Fruit fly (Drosophila melanogaster) whole organism, prepupa: Measurements from ENCODE around the gene red.

Experiments used
- CG34406 ChIP-seq: fragments of 200-800 bp; sonication (Bioruptor generic); optimal IDR thresholded peaks from 3 replicates; lab custom pipeline; 2016; ENCODE audit warnings: missing biosample characterization, missing genetic modification characterization
- CG6276 ChIP-seq: fragments of 200-800 bp; sonication (Bioruptor generic); optimal IDR thresholded peaks from 2 replicates; lab custom pipeline; 2017; ENCODE audit warnings: missing biosample characterization, mild to moderate bottlenecking, missing genetic modification characterization
- CG6792 ChIP-seq: fragments of 200-800 bp; sonication (Bioruptor generic); optimal IDR thresholded peaks from 3 replicates; lab custom pipeline; 2016; ENCODE audit warnings: missing biosample characterization, missing genetic modification characterization
- CG7368 ChIP-seq: fragments of 200-800 bp; sonication (Bioruptor generic); optimal IDR thresholded peaks from 3 replicates; lab custom pipeline; 2016; ENCODE audit warnings: missing biosample characterization, missing genetic modification characterization
- CG9139 ChIP-seq: fragments of 200-800 bp; sonication (Bioruptor generic); optimal IDR thresholded peaks from 3 replicates; lab custom pipeline; 2017; ENCODE audit warnings: missing biosample characterization, mild to moderate bottlenecking, missing genetic modification characterization
- Eip78C ChIP-seq: fragments of 200-800 bp; sonication (Bioruptor generic); peaks from one replicate; lab custom pipeline; 2016; ENCODE audit warnings: missing biosample characterization, missing genetic modification characterization
- Ets96B ChIP-seq: fragments of 200-800 bp; optimal IDR thresholded peaks from 2 replicates; lab custom pipeline; 2019; ENCODE audit warnings: missing biosample characterization, mild to moderate bottlenecking, missing genetic modification characterization, moderate library complexity
- Gug ChIP-seq: fragments of 200-800 bp; sonication (Bioruptor generic); IDR thresholded peaks from 2 replicates; pipeline ENCODE4 v1.3.6; 2022; ENCODE audit warnings: missing biosample characterization, missing genetic modification characterization
- Hr38 ChIP-seq: sonication (Bioruptor generic); optimal IDR thresholded peaks from 2 replicates; lab custom pipeline; 2016; ENCODE audit warnings: missing biosample characterization, missing genetic modification characterization
- Lpt ChIP-seq: fragments of 200-800 bp; sonication (Bioruptor generic); optimal IDR thresholded peaks from 3 replicates; lab custom pipeline; 2016; ENCODE audit warnings: missing biosample characterization, missing genetic modification characterization
- Met ChIP-seq: fragments of 200-800 bp; sonication (Bioruptor generic); optimal IDR thresholded peaks from 3 replicates; lab custom pipeline; 2016; ENCODE audit warnings: missing biosample characterization, missing genetic modification characterization
- Sox102F ChIP-seq: fragments of 200-800 bp; sonication (Bioruptor generic); optimal IDR thresholded peaks from 2 replicates; lab custom pipeline; 2016; ENCODE audit warnings: missing biosample characterization, mild to moderate bottlenecking, missing genetic modification characterization
- net ChIP-seq: fragments of 200-800 bp; sonication (Bioruptor generic); optimal IDR thresholded peaks from 3 replicates; lab custom pipeline; 2016; ENCODE audit warnings: missing biosample characterization, missing genetic modification characterization
- svp ChIP-seq: fragments of 200-800 bp; sonication (Bioruptor generic); peaks from one replicate; lab custom pipeline; 2016; ENCODE audit warnings: missing biosample characterization, missing genetic modification characterization
- topi ChIP-seq: fragments of 200-800 bp; sonication (Bioruptor generic); optimal IDR thresholded peaks from 3 replicates; lab custom pipeline; 2016; ENCODE audit warnings: missing biosample characterization, missing genetic modification characterization

The red gene

DNA sequence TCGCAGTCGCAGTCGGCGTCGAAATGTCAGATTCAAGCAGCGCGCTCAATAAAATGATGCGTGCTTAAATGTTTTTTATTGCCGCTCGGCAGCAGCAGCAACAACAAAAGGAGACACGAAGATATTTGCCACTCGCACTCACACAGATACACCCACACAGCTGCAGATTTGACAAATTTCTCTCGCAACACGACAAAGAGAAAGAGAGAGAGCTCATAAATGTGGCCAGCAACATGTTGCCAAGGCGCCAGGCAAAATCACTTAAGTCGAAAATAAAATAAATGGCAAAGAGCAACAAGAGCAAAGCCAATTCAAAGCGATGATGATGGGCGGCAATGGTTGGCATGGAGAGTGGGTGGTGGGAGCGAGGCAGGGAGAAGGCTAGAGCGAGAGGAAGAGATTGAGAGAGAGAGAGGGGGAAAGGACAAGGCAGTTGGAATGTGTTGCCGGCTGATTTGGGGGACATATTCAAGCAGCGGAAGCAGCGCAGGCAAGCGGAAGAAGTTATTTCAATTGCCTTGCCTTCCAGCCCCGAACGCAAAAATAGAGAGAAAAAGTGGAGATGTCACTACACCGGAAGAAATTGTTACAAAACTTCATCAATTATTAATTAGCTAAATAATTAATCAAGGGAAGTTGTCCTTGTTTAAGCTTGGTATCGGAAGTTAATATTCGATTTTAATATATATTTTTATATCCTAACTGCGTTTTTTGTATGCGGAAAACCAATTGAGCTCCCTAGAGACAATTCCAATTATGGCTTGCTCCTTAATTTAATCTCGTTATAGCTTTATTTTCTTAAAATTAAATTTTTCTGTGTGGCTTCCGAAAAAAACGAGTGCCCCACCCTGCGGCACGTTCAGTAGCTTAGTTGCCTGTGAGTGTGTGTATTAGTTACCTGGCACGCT, 58.2 kb downstream of the red start (continued):
- TF ChIP-seq CG6276 (GFP tag; lab: Kevin White, UChicago), result peak; percentile 26
- peak; percentile 2 for TF ChIP-seq CG7368 (GFP tag; lab: Kevin White, UChicago)
- no peak for TF ChIP-seq CG9139 (GFP tag; lab: Kevin White, UChicago)
- peak; percentile 20 for TF ChIP-seq net (GFP tag; lab: Kevin White, UChicago)
- TF ChIP-seq Sox102F, result peak; percentile 6
- peak; percentile 3 for TF ChIP-seq CG6792 (GFP tag; lab: Kevin White, UChicago)
- peak; percentile 34 for TF ChIP-seq Ets96B (tag; lab: Kevin White, UChicago)
- no peak for TF ChIP-seq Gug (GFP tag; lab: Robert Waterston, UW)
- no peak for TF ChIP-seq Hr38 (GFP tag; lab: Kevin White, UChicago)
- peak; percentile 44 for TF ChIP-seq Met (GFP tag; lab: Kevin White, UChicago)

DNA sequence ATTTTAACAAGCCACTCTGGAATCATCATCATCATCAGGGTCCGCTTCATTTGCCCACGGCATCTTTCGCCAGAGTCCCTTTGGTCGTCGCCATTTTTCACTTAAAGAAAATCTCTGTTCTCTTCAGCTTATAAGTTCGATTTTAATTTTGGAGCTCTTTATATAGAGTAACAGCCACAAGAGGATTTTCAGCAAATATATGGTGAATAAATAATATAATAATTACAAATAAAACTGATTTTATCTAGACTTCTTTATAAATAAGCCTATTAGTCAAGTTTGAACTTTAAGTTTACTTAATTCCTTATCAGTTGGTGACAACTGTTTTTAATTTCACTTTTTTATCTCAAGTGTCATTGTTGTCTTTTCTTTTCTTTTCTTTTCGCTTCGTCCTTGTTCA, 59.6 kb downstream of the red start:
- TF ChIP-seq Lpt (GFP tag; lab: Kevin White, UChicago), result no peak
- TF ChIP-seq Met (GFP tag; lab: Kevin White, UChicago), result no peak
- TF ChIP-seq Eip78C (GFP tag; lab: Kevin White, UChicago), result peak; percentile 67
- TF ChIP-seq CG34406 (GFP tag; lab: Kevin White, UChicago), result no peak

DNA sequence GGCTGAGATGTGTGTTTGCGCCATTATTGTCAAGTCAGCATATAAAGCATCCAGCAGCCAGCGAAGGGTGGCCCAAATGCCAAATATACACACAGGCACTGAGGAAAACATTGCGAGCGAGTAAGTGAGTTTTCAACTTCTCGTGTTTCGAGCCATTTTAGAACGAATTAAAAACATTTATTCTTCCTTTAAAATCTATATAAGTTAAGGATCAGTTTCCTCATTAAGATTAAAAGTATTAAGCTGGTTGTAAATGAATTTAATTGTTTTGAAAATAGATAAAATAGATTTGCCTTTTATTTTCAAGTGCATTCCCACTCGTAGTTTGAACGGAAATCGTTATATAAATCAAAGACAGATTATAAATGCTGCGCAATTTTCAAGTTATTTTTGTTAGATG, 62.5 kb downstream of the red start:
- TF ChIP-seq topi (GFP tag; lab: Kevin White, UChicago) (peak; percentile 5), Eip78C (GFP tag; lab: Kevin White, UChicago) (peak; percentile 48), Met (GFP tag; lab: Kevin White, UChicago) (peak; percentile 20), svp (GFP tag; lab: Kevin White, UChicago) (no peak)
